Fruit fly (Drosophila melanogaster): ENCODE results near the gene daed.

Gene daed

DNA sequence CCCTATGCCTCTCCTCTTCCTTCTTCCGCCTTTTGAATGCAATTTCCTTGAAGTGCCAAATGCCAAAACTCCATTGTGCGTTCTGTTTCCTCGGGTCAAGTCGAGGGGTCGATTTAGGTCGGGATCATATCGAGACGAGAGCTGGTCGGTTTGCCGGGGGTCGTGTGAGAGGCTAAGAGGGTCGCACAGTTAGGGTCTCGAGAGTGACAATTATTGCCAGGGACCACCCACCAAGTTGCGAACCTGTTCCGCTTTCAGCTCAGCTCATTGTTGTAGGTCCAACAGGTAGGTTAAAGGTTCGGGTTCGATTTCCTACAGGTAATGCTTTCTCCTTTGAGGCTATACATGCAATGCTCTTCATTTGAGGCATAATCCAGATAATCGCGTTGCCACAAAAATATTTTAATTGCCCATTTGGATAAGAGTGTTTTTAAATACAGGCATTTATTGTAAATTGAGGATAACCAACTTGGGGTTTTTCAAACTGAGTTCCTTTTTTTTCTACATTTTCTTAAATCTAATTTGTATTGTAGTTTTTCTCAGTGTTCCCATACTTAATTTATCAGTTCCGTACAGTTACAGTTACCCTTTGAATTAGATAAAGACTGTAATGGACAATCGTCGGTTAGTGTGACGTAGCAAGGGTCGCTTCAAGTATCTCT, 43.5 kb downstream of the daed start:
- no peak for TF ChIP-seq noc (tag; optimal IDR thresholded peaks at IDR 0.05)

- peak; percentile 75 for TF ChIP-seq noc (tag; optimal IDR thresholded peaks at IDR 0.05)
Measured at dm6 chr2L:2171366-2172078, 44.6 kb downstream of the daed start.

dm6 chr2L:2168894-2169456, 47.1 kb downstream of the daed start:
- TF ChIP-seq noc (tag; optimal IDR thresholded peaks at IDR 0.05): no peak

DNA sequence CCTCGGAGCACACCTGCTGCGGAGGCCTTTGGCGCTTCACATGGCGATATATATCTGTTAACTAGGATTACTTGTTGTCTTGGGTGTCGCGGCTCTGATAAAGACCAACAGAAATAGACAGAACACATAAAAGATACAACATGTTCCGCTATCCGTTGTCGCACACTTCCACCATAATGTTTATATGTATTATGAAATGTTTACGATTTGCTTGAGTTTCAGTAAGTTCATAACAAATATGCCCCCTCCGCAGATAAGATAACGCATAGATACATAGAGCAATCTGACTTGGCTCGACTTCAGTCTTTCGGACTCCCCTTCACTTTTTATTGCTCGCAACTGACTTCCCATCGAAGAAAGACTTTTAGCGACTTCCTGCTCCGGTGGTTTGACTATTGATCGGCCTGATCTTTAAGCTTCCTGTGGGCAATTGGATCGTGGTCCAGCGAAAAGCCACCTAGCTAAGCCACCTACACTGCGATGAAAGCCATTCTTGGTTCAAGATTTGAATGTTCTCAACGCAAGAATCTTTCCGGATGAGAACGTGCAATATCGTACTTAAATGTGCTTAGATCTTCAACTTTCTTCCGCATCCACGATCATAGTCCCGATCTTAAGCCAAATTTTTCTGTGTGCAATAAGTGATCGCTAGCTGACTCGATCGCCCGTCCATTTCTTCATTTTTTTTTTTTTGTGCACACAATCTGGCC, 47.8 kb downstream of the daed start:
- TF ChIP-seq noc (tag; optimal IDR thresholded peaks at IDR 0.05): peak; percentile 9

DNA sequence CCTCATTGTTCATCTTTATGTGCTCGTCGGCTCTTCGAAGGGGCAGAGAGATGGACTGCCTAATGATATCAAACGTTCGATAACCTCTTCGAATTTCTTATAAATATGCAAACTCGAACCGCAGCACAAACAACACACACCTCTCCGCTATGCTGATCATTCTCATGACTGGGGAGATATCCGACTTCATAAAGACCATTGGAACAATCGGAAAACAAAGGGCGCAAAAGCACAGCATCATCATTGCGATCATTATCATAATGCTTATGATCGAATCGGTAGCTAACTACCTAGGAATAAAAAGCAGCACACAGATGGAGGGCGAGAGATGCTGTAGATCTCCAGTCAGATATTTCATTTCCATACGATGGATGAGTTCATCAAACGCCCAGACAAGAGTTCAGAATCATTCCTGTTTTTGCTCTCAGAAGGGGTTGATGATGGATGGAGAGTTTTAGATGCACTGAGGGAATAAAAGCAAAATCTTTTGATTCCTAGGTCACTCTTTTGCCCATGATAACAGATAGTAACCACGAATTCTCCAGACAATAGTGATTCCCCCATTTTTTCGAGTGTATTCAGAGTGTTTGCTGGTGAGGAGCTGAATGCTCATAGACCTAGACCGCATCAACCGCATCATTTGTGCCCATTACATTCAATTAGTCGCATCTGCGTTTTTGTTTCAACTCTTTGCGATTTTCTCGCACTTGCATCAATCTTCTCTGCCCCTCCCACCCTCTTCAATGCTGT, 49.0 kb downstream of the daed start:
- TF ChIP-seq noc (tag; optimal IDR thresholded peaks at IDR 0.05): no peak

dm6 chr2L:2165864-2166263, 50.2 kb downstream of the daed start:
- TF ChIP-seq noc (tag; optimal IDR thresholded peaks at IDR 0.05): peak; percentile 67

DNA sequence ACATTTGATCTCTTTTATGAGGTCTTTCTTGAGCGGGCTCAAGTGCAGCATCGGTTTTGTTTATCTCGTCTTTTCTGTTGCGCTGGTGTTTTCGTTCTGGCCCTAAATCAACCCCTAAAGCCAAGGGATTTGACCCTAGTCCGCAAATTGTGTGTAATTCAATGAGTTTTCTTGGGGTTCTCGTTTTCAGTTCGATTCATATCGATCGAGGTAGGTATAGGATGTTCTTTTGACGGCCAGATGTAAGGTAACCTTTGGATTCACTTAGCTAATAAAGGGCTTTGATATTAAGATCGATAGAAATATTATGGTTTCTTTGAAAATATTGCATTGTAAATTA, 50.9 kb downstream of the daed start:
- no peak for TF ChIP-seq noc (tag; optimal IDR thresholded peaks at IDR 0.05)
